Worm (Caenorhabditis elegans) whole organism, late embryonic: ENCODE results near the gene rga-4.

Source experiments
- F13H6.1 ChIP-seq: sonication (generic microtip); optimal IDR thresholded peaks from 2 replicates; lab custom pipeline; 2016; ENCODE audit warnings: missing genetic modification characterization, missing compliant biosample characterization
- K09A11.1 ChIP-seq: sonication (generic microtip); optimal IDR thresholded peaks from 2 replicates; lab custom pipeline; 2017; ENCODE audit warnings: antibody characterized with exemption, mild to moderate bottlenecking, missing genetic modification characterization, missing compliant biosample characterization; ENCODE audit not compliant: insufficient read depth
- ahr-1 ChIP-seq: sonication (generic microtip); optimal IDR thresholded peaks from 2 replicates; lab custom pipeline; 2016; ENCODE audit warnings: missing genetic modification characterization, missing compliant biosample characterization
- ama-1 ChIP-seq: fragments of 150-350 bp; optimal IDR thresholded peaks from 2 replicates; lab custom pipeline; 2014
- ceh-18 ChIP-seq: sonication (generic microtip); optimal IDR thresholded peaks from 2 replicates; lab custom pipeline; 2016; ENCODE audit warnings: missing genetic modification characterization, missing compliant biosample characterization
- ceh-19 ChIP-seq: fragments of 200-800 bp; sonication (Bioruptor generic); optimal IDR thresholded peaks from 2 replicates; lab custom pipeline; 2018; ENCODE audit warnings: mild to moderate bottlenecking, missing genetic modification characterization, missing compliant biosample characterization
- ceh-24 ChIP-seq: sonication (generic microtip); optimal IDR thresholded peaks from 2 replicates; lab custom pipeline; 2016; ENCODE audit warnings: mild to moderate bottlenecking, missing genetic modification characterization, missing compliant biosample characterization
- ceh-30 ChIP-seq: fragments of 150-350 bp; optimal IDR thresholded peaks from 2 replicates; lab custom pipeline; 2014; ENCODE audit warnings: missing biosample characterization, missing genetic modification characterization
- ceh-48 ChIP-seq: sonication (generic microtip); optimal IDR thresholded peaks from 2 replicates; lab custom pipeline; 2016; ENCODE audit warnings: missing genetic modification characterization, inconsistent platforms, missing compliant biosample characterization
- ceh-6 ChIP-seq: fragments of 200-800 bp; sonication (Bioruptor generic); optimal IDR thresholded peaks from 2 replicates; lab custom pipeline; 2018; ENCODE audit warnings: mild to moderate bottlenecking, missing genetic modification characterization, missing compliant biosample characterization
- ceh-9 ChIP-seq: sonication (generic microtip); optimal IDR thresholded peaks from 2 replicates; lab custom pipeline; 2016; ENCODE audit warnings: mild to moderate bottlenecking, missing genetic modification characterization, inconsistent platforms, missing compliant biosample characterization
- dve-1 ChIP-seq: sonication (generic microtip); optimal IDR thresholded peaks from 2 replicates; lab custom pipeline; 2017; ENCODE audit warnings: antibody characterized with exemption, mild to moderate bottlenecking, missing genetic modification characterization, missing compliant biosample characterization
- elt-2 ChIP-seq: sonication (generic microtip); optimal IDR thresholded peaks from 2 replicates; lab custom pipeline; 2016; ENCODE audit warnings: missing genetic modification reagents, missing genetic modification characterization, missing compliant biosample characterization
- ets-4 ChIP-seq: sonication (generic microtip); optimal IDR thresholded peaks from 2 replicates; lab custom pipeline; 2016; ENCODE audit warnings: missing genetic modification characterization, missing compliant biosample characterization
- eyg-1 ChIP-seq: sonication (generic microtip); optimal IDR thresholded peaks from 2 replicates; lab custom pipeline; 2016; ENCODE audit warnings: missing genotype, missing genetic modification characterization, missing compliant biosample characterization
- fkh-6 ChIP-seq: sonication (generic microtip); optimal IDR thresholded peaks from 2 replicates; lab custom pipeline; 2016; ENCODE audit warnings: missing genetic modification characterization, missing compliant biosample characterization
- gmeb-2 ChIP-seq: sonication (generic microtip); optimal IDR thresholded peaks from 2 replicates; lab custom pipeline; 2016; ENCODE audit warnings: missing genetic modification characterization, inconsistent platforms, missing compliant biosample characterization
- lin-11 ChIP-seq: fragments of 200-800 bp; sonication (Bioruptor generic); optimal IDR thresholded peaks from 2 replicates; lab custom pipeline; 2018; ENCODE audit warnings: mild to moderate bottlenecking, missing genetic modification characterization, missing compliant biosample characterization
- nhr-11 ChIP-seq: fragments of 150-350 bp; optimal IDR thresholded peaks from 2 replicates; lab custom pipeline; 2014; ENCODE audit warnings: missing biosample characterization, missing genetic modification characterization
- nhr-232 ChIP-seq: sonication (generic microtip); optimal IDR thresholded peaks from 2 replicates; lab custom pipeline; 2016; ENCODE audit warnings: missing genetic modification characterization, missing compliant biosample characterization
- npax-4 ChIP-seq: sonication (generic microtip); optimal IDR thresholded peaks from 2 replicates; lab custom pipeline; 2016; ENCODE audit warnings: missing genetic modification characterization, missing compliant biosample characterization
- pag-3 ChIP-seq: sonication (generic microtip); optimal IDR thresholded peaks from 2 replicates; lab custom pipeline; 2016; ENCODE audit warnings: missing compliant biosample characterization, missing genetic modification characterization, borderline replicate concordance
- pax-1 ChIP-seq: fragments of 150-350 bp; optimal IDR thresholded peaks from 2 replicates; lab custom pipeline; 2014; ENCODE audit warnings: missing biosample characterization, missing genetic modification characterization
- pros-1 ChIP-seq: fragments of 150-350 bp; optimal IDR thresholded peaks from 2 replicates; lab custom pipeline; 2014; ENCODE audit warnings: missing biosample characterization, missing genetic modification reagents, missing genetic modification characterization
- ref-2 ChIP-seq: sonication (generic microtip); optimal IDR thresholded peaks from 2 replicates; lab custom pipeline; 2016; ENCODE audit warnings: missing genetic modification characterization, missing compliant biosample characterization
- rnt-1 ChIP-seq: sonication (generic microtip); optimal IDR thresholded peaks from 2 replicates; lab custom pipeline; 2016; ENCODE audit warnings: missing genetic modification characterization, missing compliant biosample characterization
- sox-4 ChIP-seq: sonication (generic microtip); optimal IDR thresholded peaks from 2 replicates; lab custom pipeline; 2017; ENCODE audit warnings: mild to moderate bottlenecking, missing genetic modification characterization, inconsistent platforms, missing compliant biosample characterization
- syd-9 ChIP-seq: sonication (generic microtip); optimal IDR thresholded peaks from 2 replicates; lab custom pipeline; 2016; ENCODE audit warnings: mild to moderate bottlenecking, missing genetic modification characterization, moderate library complexity, missing compliant biosample characterization
- tbx-2 ChIP-seq: sonication (generic microtip); optimal IDR thresholded peaks from 2 replicates; lab custom pipeline; 2016; ENCODE audit warnings: missing genetic modification characterization, missing compliant biosample characterization
- tbx-7 ChIP-seq: sonication (generic microtip); optimal IDR thresholded peaks from 2 replicates; lab custom pipeline; 2016; ENCODE audit warnings: missing genotype, missing genetic modification characterization, missing compliant biosample characterization
- ttx-3 ChIP-seq: sonication (generic microtip); optimal IDR thresholded peaks from 2 replicates; lab custom pipeline; 2016; ENCODE audit warnings: missing genetic modification reagents, missing genetic modification characterization, missing compliant biosample characterization
- unc-42 ChIP-seq: sonication (generic microtip); optimal IDR thresholded peaks from 2 replicates; lab custom pipeline; 2016; ENCODE audit warnings: missing genotype, missing genetic modification characterization, missing compliant biosample characterization
- unc-55 ChIP-seq: sonication (generic microtip); optimal IDR thresholded peaks from 2 replicates; lab custom pipeline; 2017; ENCODE audit warnings: missing biosample characterization, missing genetic modification reagents, missing genetic modification characterization
- zip-5 ChIP-seq: sonication (generic microtip); optimal IDR thresholded peaks from 2 replicates; lab custom pipeline; 2016; ENCODE audit warnings: missing genetic modification characterization, missing compliant biosample characterization

The rga-4 gene

ce11 chrV:1341276-1342050, 41.6 kb downstream of the rga-4 start:
- TF ChIP-seq dve-1 (peak; percentile 94), syd-9 (tag; lab: Kevin White, UChicago) (no peak), F13H6.1 (tag; lab: Kevin White, UChicago) (no peak)

DNA sequence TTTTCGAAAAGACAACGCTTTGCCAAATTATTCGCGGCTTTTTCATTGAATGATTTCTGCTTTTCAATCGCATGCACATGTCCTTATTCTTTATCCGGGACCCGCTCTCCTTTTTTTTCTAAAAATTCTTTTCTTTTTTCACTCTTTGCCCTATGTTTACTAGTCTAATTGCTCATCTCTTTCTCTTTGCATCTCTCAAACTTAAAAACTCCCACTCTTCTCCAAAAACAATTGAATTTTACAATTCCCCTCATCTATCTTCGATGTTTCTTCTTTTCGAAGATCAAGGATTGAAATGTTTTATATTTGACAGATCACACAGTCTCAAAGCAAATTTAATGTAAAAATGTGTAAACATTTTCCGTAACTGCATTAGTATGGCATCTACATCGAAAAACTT, 45.4 kb downstream of the rga-4 start:
- no peak for TF ChIP-seq unc-42
- no peak for TF ChIP-seq pax-1 (tag; lab: Kevin White, UChicago)
- no peak for TF ChIP-seq nhr-232
- TF ChIP-seq fkh-6: no peak
- no peak for TF ChIP-seq ama-1 (lab: Kevin White, UChicago)
- no peak for TF ChIP-seq lin-11 (tag; lab: Kevin White, UChicago)
- no peak for TF ChIP-seq tbx-2 (tag; lab: Kevin White, UChicago)
- TF ChIP-seq ttx-3 (tag; lab: Kevin White, UChicago): no peak
- TF ChIP-seq elt-2 (tag; lab: Kevin White, UChicago): no peak
- TF ChIP-seq rnt-1: no peak
- no peak for TF ChIP-seq ceh-30 (tag; lab: Kevin White, UChicago)
- no peak for TF ChIP-seq sox-4 (tag; lab: Kevin White, UChicago)
- no peak for TF ChIP-seq pag-3
- TF ChIP-seq ceh-9 (tag; lab: Kevin White, UChicago): no peak
- no peak for TF ChIP-seq eyg-1
- TF ChIP-seq dve-1: no peak
- TF ChIP-seq ahr-1: no peak

DNA sequence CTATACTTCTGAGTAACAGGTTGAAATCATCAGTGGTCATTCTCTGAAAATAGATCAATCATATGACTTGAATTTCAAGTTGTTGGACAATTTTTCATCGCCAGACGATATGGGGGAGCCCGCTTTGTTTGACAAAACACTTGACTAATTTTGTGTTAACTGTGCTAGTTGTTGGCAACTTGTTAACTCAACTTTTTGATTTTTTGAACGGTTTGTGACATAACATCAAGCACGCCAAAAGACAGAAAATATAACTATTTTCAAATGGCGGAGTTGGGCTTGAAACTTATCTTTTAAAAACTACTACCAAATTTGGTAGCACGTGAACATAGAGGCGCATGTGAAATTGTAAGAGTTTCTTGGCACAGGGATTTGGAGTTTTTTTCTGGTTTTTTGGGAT, 47.2 kb downstream of the rga-4 start:
- TF ChIP-seq nhr-11: no peak
- TF ChIP-seq ets-4 (tag; lab: Kevin White, UChicago): no peak
- TF ChIP-seq syd-9 (tag; lab: Kevin White, UChicago): no peak
- TF ChIP-seq lin-11 (tag; lab: Kevin White, UChicago): no peak
- TF ChIP-seq zip-5 (tag; lab: Kevin White, UChicago): no peak
- TF ChIP-seq pros-1 (tag; lab: Kevin White, UChicago): no peak
- no peak for TF ChIP-seq npax-4 (tag; lab: Kevin White, UChicago)
- no peak for TF ChIP-seq gmeb-2 (tag; lab: Kevin White, UChicago)
- TF ChIP-seq ceh-48 (tag; lab: Kevin White, UChicago): no peak
- TF ChIP-seq F13H6.1 (tag; lab: Kevin White, UChicago): no peak

DNA sequence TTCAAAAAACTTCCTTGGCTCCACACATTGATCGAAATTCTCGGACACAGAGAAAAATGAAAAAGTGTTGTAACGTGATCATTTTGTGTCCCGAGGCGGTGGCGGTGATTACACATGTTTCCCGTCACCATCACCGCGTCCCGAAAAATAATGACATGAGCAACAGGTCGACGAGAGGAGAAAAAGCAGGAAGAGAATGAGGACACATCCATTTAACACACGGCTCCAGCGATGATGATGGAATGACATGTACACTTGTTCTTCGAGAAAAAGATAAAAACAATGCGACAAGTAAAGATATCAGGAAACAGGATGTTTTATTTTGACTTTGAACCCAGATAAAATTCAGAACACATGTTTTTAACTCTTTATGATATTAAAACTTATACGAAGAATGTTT, 55.7 kb downstream of the rga-4 start:
- TF ChIP-seq K09A11.1 (tag; lab: Kevin White, UChicago) (no peak), tbx-7 (no peak), ceh-18 (tag; lab: Kevin White, UChicago) (peak; percentile 11), ceh-24 (tag; lab: Kevin White, UChicago) (no peak), ceh-19 (GFP tag; lab: Kevin White, UChicago) (no peak), ceh-6 (GFP tag; lab: Kevin White, UChicago) (no peak), unc-55 (GFP tag; lab: Kevin White, UChicago) (peak; percentile 40)

- TF ChIP-seq ref-2 (no peak), unc-55 (GFP tag; lab: Kevin White, UChicago) (peak; percentile 78)
Observed at ce11 chrV:1326067-1326466, 57.0 kb downstream of the rga-4 start.
